Fruit fly (Drosophila melanogaster): ENCODE data around the gene Cpr64Ac.

DNA sequence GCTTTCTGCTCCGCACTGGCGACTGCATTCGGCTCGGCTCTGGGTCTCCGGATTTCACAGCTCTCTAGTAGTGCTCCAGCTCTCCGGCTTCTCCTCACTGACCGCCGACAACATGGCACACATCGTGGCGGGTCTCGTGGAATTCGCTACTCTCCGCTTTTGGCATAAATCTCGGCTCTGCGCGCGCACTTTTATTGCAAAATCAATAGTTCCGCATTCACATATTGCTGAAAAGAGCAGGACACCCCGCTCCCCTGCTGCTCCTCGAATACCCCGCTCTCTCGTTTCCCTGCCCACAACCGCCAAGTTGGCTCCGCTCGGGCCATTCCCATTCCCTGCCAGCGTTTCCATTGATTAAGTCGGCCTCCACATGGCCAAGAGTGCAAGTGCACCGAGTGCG lies 27.5 kb downstream of the Cpr64Ac start:
- no peak for TF ChIP-seq Hr4 (GFP tag; optimal IDR thresholded peaks at IDR 0.05)
- no peak for TF ChIP-seq Eip75B (GFP tag; optimal IDR thresholded peaks at IDR 0.05)
- no peak for TF ChIP-seq CG1621 (tag; optimal IDR thresholded peaks at IDR 0.05)
- TF ChIP-seq salr (GFP tag; optimal IDR thresholded peaks at IDR 0.05): no peak
- TF ChIP-seq CG31627 (GFP tag; optimal IDR thresholded peaks at IDR 0.05): no peak
- no peak for TF ChIP-seq Eip93F (GFP tag; optimal IDR thresholded peaks at IDR 0.05)
- TF ChIP-seq spab (GFP tag; optimal IDR thresholded peaks at IDR 0.05): no peak
- no peak for TF ChIP-seq CG6854 (GFP tag; optimal IDR thresholded peaks at IDR 0.05)
